Worm (Caenorhabditis elegans): ENCODE data around the gene C07G2.5.

Gene C07G2.5

DNA sequence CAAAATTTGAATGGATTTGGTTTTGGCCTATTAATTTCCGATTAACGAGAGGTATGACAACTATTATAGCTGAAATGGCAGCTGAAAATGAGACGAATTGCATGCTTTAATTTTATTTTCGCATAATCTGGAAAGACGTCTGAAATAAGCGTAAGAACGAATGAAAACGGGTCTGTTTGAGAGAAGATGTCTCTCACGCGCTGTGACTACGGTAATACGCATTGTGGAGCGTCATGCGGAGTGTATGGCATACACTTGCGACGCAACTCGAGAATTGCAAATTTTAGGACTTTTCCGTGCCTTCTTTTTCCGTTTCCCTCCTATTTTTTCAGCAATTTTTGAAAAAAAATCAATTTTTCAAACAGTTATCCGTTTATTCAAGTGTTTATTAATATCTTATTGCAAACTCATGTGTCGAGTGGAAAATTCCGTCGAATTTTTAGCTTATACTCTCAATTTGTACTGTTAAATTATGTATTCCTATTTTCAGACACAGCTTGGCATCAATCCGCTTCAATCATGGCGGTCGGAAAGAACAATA is 23.3 kb downstream of the C07G2.5 start, which contains the start of gene rps-1 (continued):
- peak; percentile 87 for TF ChIP-seq F33H1.4 (GFP tag; IDR thresholded peaks at IDR 0.05)
- TF ChIP-seq him-1 (tag; optimal IDR thresholded peaks at IDR 0.05): peak; percentile 70
- peak; percentile 82 for TF ChIP-seq nhr-90 (tag; optimal IDR thresholded peaks at IDR 0.05)
- TF ChIP-seq athp-1 (tag; optimal IDR thresholded peaks at IDR 0.05): peak; percentile 90
- no peak for TF ChIP-seq F55B11.4 (tag; optimal IDR thresholded peaks at IDR 0.05; ENCODE audit: borderline replicate concordance, insufficient read depth)
- peak; percentile 49 for TF ChIP-seq ets-4 (GFP tag; optimal IDR thresholded peaks at IDR 0.05)
- TF ChIP-seq F10E7.11 (tag; optimal IDR thresholded peaks at IDR 0.05): peak; percentile 86
- TF ChIP-seq madf-6 (GFP tag; IDR thresholded peaks at IDR 0.05): peak; percentile 95
- TF ChIP-seq fkh-3 (tag; optimal IDR thresholded peaks at IDR 0.05): no peak
- TF ChIP-seq cebp-2 (GFP tag; IDR thresholded peaks at IDR 0.05): peak; percentile 90; the same call in 1 of the 2 replicates
- TF ChIP-seq atf-7 (tag; optimal IDR thresholded peaks at IDR 0.05): peak; percentile 96
- peak; percentile 79 for TF ChIP-seq tbp1 (GFP tag; optimal IDR thresholded peaks at IDR 0.05)
- no peak for TF ChIP-seq mes-4 (tag; optimal IDR thresholded peaks at IDR 0.05)
- TF ChIP-seq B0035.1 (tag; optimal IDR thresholded peaks at IDR 0.05): peak; percentile 87
- peak; percentile 81 for TF ChIP-seq akir-1 (GFP tag; optimal IDR thresholded peaks at IDR 0.05)
- TF ChIP-seq ztf-6 (GFP tag; IDR thresholded peaks at IDR 0.05): peak; percentile 92
- TF ChIP-seq pha-4 (tag; optimal IDR thresholded peaks at IDR 0.05): peak; percentile 94
- peak; percentile 80 for TF ChIP-seq snpc-1.1 (tag; optimal IDR thresholded peaks at IDR 0.05; ENCODE audit: insufficient read depth)
- TF ChIP-seq hrde-1 (tag; optimal IDR thresholded peaks at IDR 0.05; ENCODE audit: borderline replicate concordance): peak; percentile 80
- TF ChIP-seq ztf-18 (tag; optimal IDR thresholded peaks at IDR 0.05): peak; percentile 89
- TF ChIP-seq dpl-1 (GFP tag; optimal IDR thresholded peaks at IDR 0.05): peak; percentile 90
- peak; percentile 72; the same call in 1 of the 2 replicates for TF ChIP-seq attf-6 (GFP tag; IDR thresholded peaks at IDR 0.05)
- TF ChIP-seq die-1 (tag; optimal IDR thresholded peaks at IDR 0.05): peak; percentile 63
- peak; percentile 99 for TF ChIP-seq Y53G8AR.9 (GFP tag; conservative IDR thresholded peaks at IDR 0.05)
- TF ChIP-seq lsy-27 (tag; optimal IDR thresholded peaks at IDR 0.05; ENCODE audit: borderline replicate concordance, insufficient read depth): peak; percentile 77
- no peak for TF ChIP-seq hlh-26 (GFP tag; conservative IDR thresholded peaks at IDR 0.05)
- TF ChIP-seq snpc-3.4 (tag; optimal IDR thresholded peaks at IDR 0.05): peak; percentile 96
- TF ChIP-seq ztf-28 (GFP tag; IDR thresholded peaks at IDR 0.05): peak; percentile 90
- peak; percentile 53 for TF ChIP-seq ama-1 (optimal IDR thresholded peaks at IDR 0.05)
- peak in 1 of 2 experiments; percentile 58 for TF ChIP-seq ama-1 (GFP tag; optimal IDR thresholded peaks at IDR 0.05)
- TF ChIP-seq F49E8.2 (tag; optimal IDR thresholded peaks at IDR 0.05; ENCODE audit: insufficient read depth): peak; percentile 94
- no peak for TF ChIP-seq mel-28 (tag; optimal IDR thresholded peaks at IDR 0.05; ENCODE audit: borderline replicate concordance)
- peak; percentile 95 for TF ChIP-seq mcd-1 (GFP tag; IDR thresholded peaks at IDR 0.05)
- peak; percentile 98 for TF ChIP-seq lin-40 (tag; optimal IDR thresholded peaks at IDR 0.05)
- peak; percentile 85 for TF ChIP-seq unc-130 (GFP tag; optimal IDR thresholded peaks at IDR 0.05)
- 0 out of 2 replicates have a peak, but pooled peaks have one; percentile 91 for TF ChIP-seq F37B4.10 (GFP tag; IDR thresholded peaks at IDR 0.05)
- no peak for TF ChIP-seq tbx-9 (tag; optimal IDR thresholded peaks at IDR 0.05; ENCODE audit: borderline replicate concordance)
- TF ChIP-seq pbrm-1 (GFP tag; IDR thresholded peaks at IDR 0.05): peak; percentile 99
- TF ChIP-seq rcor-1 (GFP tag; IDR thresholded peaks at IDR 0.05): peak; percentile 98
- TF ChIP-seq B0019.2 (GFP tag; conservative IDR thresholded peaks at IDR 0.05): peak; percentile 77
- peak; percentile 99 for TF ChIP-seq dox-1 (GFP tag; IDR thresholded peaks at IDR 0.05)
- peak; percentile 38; the same call in 1 of the 2 replicates for TF ChIP-seq egrh-3 (GFP tag; IDR thresholded peaks at IDR 0.05)
- TF ChIP-seq snpc-1.3 (tag; optimal IDR thresholded peaks at IDR 0.05; ENCODE audit: insufficient read depth): peak; percentile 95
- no peak for TF ChIP-seq sptf-2 (GFP tag; optimal IDR thresholded peaks at IDR 0.05)
- peak; percentile 31 for TF ChIP-seq F57C9.4 (tag; optimal IDR thresholded peaks at IDR 0.05)
- peak; percentile 78 for TF ChIP-seq egl-44 (GFP tag; IDR thresholded peaks at IDR 0.05)
- peak; percentile 91 for TF ChIP-seq F22D6.2 (tag; optimal IDR thresholded peaks at IDR 0.05)
